Fruit fly (Drosophila melanogaster) whole organism, embryonic: Measurements from ENCODE around the gene Pebp1.

Source experiments
- CG10267 ChIP-seq: fragments of 200-800 bp; sonication (Bioruptor generic); optimal IDR thresholded peaks from 2 replicates; lab custom pipeline; 2018; ENCODE audit warnings: missing biosample characterization, mild to moderate bottlenecking, missing genetic modification characterization, moderate library complexity
- CG34224 ChIP-seq: fragments of 200-800 bp; sonication (Bioruptor generic); IDR thresholded peaks from 3 replicates; pipeline ENCODE4 v1.3.6; 2022; ENCODE audit warnings: missing biosample characterization, missing genetic modification characterization; ENCODE audit not compliant: partially characterized antibody
- CG6683 ChIP-seq: fragments of 200-800 bp; sonication (Bioruptor generic); optimal IDR thresholded peaks from 2 replicates; lab custom pipeline; 2017; ENCODE audit warnings: missing biosample characterization, mild to moderate bottlenecking, missing genetic modification characterization, missing genetic modification reagents
- CG7786 ChIP-seq: fragments of 200-800 bp; sonication (Bioruptor generic); optimal IDR thresholded peaks from 2 replicates; lab custom pipeline; 2016; ENCODE audit warnings: missing biosample characterization, missing genetic modification characterization
- CG8924 ChIP-seq: fragments of 200-800 bp; optimal IDR thresholded peaks from 3 replicates; lab custom pipeline; 2019; ENCODE audit warnings: missing biosample characterization, mild to moderate bottlenecking, missing genetic modification characterization, moderate library complexity
- Hmx ChIP-seq: fragments of 200-800 bp; sonication (Bioruptor generic); optimal IDR thresholded peaks from 2 replicates; lab custom pipeline; 2016; ENCODE audit warnings: missing biosample characterization, missing genetic modification characterization
- cad ChIP-seq: fragments of >200 bp; optimal IDR thresholded peaks from 2 replicates; lab custom pipeline; 2017; ENCODE audit warnings: missing biosample characterization, missing genetic modification characterization

DNA sequence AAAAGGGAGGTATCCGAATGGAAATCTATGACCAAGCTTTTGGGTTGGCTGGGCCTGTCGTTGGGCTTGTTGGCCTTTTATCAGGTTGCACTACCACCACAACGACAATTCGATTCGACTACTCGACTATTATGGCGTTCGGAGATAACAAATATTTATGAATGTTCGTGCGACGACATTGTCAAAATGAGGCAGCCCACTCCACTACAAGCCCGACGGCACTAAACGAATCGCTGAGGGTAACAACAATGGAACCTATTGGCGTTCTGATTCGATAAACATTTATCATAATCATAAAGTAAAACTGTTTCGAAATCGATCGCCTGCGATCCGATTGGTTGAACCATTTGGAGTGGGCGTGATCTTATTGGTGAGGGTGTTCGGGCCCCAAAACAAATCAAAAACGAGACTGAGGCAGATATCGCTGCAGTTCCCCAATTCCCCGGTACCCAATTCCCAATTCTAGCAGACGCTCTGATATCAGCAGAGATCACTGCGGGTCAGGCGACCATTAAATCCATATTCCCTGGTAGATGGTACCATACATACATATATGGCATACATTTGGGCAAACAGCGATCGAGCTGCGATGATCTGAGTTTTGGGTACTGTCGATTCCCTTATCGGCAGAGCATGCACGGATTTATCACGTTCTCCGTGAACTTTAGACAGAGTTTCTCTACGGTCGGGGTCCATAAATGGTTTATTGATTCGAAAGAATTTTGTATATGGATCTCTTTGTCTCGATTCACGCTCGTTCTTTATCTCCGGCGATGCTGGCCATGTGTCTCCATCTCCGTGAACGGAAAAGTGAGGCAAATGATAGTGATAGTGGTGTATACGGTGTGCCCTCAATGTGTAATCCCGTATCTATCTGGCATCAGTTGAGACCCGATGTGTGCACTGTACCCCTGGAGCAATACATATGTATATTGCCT is 11.2 kb upstream of the Pebp1 start:
- TF ChIP-seq CG6683 (no peak), CG34224 (GFP tag; lab: Robert Waterston, UW) (no peak), CG8924 (tag; lab: Kevin White, UChicago) (no peak), CG10267 (tag; lab: Kevin White, UChicago) (no peak), cad (no peak), CG7786 (GFP tag; lab: Kevin White, UChicago) (no peak), Hmx (GFP tag; lab: Kevin White, UChicago) (no peak)
